Fruit fly (Drosophila melanogaster) whole organism: ENCODE data around the gene CG10345.

Experiments
- CG8478 ChIP-seq: fragments of >200 bp; optimal IDR thresholded peaks from 2 replicates; lab custom pipeline; 2018; ENCODE audit warnings: inconsistent platforms
- Dll ChIP-seq: fragments of >200 bp; optimal IDR thresholded peaks from 2 replicates; lab custom pipeline; 2017
- EcR ChIP-seq, 2 experiments: fragments of >200 bp; optimal IDR thresholded peaks; 2 replicates each; lab custom pipeline; 2017; ENCODE audit warnings: missing biosample characterization in 2 of 2, missing genetic modification characterization in 2 of 2, missing genetic modification reagents in 2 of 2
- pan ChIP-seq: fragments of >200 bp; optimal IDR thresholded peaks from 2 replicates; lab custom pipeline; 2017
- psq ChIP-seq: fragments of >200 bp; optimal IDR thresholded peaks from 2 replicates; lab custom pipeline; 2017
- usp ChIP-seq: fragments of >200 bp; optimal IDR thresholded peaks from 2 replicates; lab custom pipeline; 2017; ENCODE audit warnings: missing biosample characterization, missing genetic modification characterization, mixed read lengths

The CG10345 gene

dm6 chr3R:16604715-16605114 lies at the start of gene CG10345:
Gene CG10345 (minus strand): TSS chr3R:16604861.
- no peak for TF ChIP-seq EcR (GFP tag; optimal IDR thresholded peaks at IDR 0.05; lab: Kevin White, UChicago)
- TF ChIP-seq psq (lab: Kevin White, UChicago): no peak
- no peak for TF ChIP-seq pan (lab: Kevin White, UChicago)
- TF ChIP-seq CG8478: no peak
- TF ChIP-seq Dll: no peak
- no peak for TF ChIP-seq usp (GFP tag; lab: Kevin White, UChicago)

DNA sequence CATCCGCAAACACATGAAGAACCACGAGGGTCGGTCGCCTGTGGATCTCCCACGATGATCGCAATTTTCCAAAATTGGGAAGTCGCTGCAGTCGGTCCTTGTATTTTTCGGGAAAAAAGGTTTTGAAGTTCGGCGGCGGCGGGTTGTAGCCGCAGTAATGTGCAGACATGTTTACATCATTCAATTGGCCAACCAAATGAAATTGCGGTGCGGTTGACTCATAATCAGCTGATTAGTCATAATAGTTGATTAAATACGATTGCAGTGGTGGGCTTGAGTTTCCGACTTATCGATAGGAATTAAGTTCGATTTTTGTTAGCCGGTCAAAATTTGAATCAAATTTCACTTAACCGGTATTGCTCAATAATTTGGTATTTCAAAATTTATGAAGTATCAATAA lies 47.4 kb upstream of the CG10345 start, which contains the start of gene CG14907:
TSS of gene CG14907 (minus strand) at position 229 of the 400 bp plus-strand sequence.
- TF ChIP-seq psq (lab: Kevin White, UChicago): no peak
- TF ChIP-seq EcR (GFP tag; optimal IDR thresholded peaks at IDR 0.05; lab: Kevin White, UChicago): no peak
- TF ChIP-seq usp (GFP tag; lab: Kevin White, UChicago): no peak
- TF ChIP-seq pan (lab: Kevin White, UChicago): no peak
- TF ChIP-seq Dll: no peak
- no peak for TF ChIP-seq CG8478

dm6 chr3R:16650950-16651349 lies 46.3 kb upstream of the CG10345 start, which contains the start of gene Mettl4:
Gene Mettl4 (minus strand): TSS chr3R:16651157.
- TF ChIP-seq psq (lab: Kevin White, UChicago) (no peak), usp (GFP tag; lab: Kevin White, UChicago) (no peak), CG8478 (no peak), Dll (no peak), EcR (GFP tag; optimal IDR thresholded peaks at IDR 0.05; lab: Kevin White, UChicago) (no peak), pan (lab: Kevin White, UChicago) (no peak)

- no peak for TF ChIP-seq Dll
- TF ChIP-seq pan (lab: Kevin White, UChicago): no peak
- no peak for TF ChIP-seq EcR (GFP tag; optimal IDR thresholded peaks at IDR 0.05; lab: Kevin White, UChicago)
- TF ChIP-seq psq (lab: Kevin White, UChicago): no peak
- no peak for TF ChIP-seq usp (GFP tag; lab: Kevin White, UChicago)
- no peak for TF ChIP-seq CG8478
These were observed 44.6 kb upstream of the CG10345 start for dm6 chr3R:16649282-16649681.

DNA sequence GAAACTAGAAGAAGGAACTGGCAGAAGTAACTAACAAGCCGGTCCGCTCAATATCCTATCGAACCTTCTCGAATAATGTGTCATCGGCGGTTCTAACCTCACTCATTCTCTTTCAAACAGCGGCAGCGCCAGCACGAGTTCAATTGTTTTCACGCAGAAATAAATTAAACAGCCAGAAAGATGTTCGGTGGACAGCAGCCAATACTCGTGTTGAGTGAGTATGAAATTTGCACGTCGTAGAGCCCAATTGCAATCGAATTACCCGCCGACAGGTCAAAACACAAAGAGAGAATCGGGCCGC lies 43.0 kb upstream of the CG10345 start:
- TF ChIP-seq EcR (GFP tag; optimal IDR thresholded peaks at IDR 0.05; lab: Kevin White, UChicago) (no peak), usp (GFP tag; lab: Kevin White, UChicago) (no peak), CG8478 (no peak), psq (lab: Kevin White, UChicago) (no peak), pan (lab: Kevin White, UChicago) (no peak), Dll (no peak)

- no peak for TF ChIP-seq usp (GFP tag; lab: Kevin White, UChicago)
- TF ChIP-seq EcR (GFP tag; optimal IDR thresholded peaks at IDR 0.05; lab: Kevin White, UChicago): no peak
- no peak for TF ChIP-seq Dll
- no peak for TF ChIP-seq pan (lab: Kevin White, UChicago)
- no peak for TF ChIP-seq psq (lab: Kevin White, UChicago)
These were observed 42.5 kb upstream of the CG10345 start, which contains the start of the genes CG10324 and CCT3 for dm6 chr3R:16646952-16647715. Gene CG10324 (minus strand): TSS chr3R:16647004. Gene CCT3 (plus strand): TSS chr3R:16647605.

DNA sequence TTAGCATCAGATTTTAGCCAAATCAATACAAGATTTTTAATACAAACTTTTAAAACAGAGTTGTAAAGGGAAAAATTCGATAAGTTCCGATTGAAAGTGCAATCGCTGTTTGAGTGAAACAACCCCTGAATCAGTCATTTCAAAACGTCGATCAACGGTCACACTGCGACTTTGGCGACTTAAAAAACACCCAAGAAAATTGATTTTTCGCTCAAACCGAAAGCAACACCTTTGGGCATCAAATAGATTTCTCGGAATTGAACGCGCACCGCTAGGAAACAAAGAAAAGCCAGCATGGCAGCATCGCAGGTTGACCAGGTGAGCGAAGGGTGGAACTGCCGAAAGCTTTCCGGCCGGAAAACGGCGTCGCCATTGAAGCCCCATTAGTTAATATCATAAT lies 38.9 kb upstream of the CG10345 start, which contains the start of gene Arl6IP1:
TSS of gene Arl6IP1 (plus strand) at position 15 of the 400 bp plus-strand sequence.
- TF ChIP-seq EcR (GFP tag; optimal IDR thresholded peaks at IDR 0.05; lab: Kevin White, UChicago) (no peak), pan (lab: Kevin White, UChicago) (no peak), CG8478 (no peak)

- TF ChIP-seq Dll (no peak), usp (GFP tag; lab: Kevin White, UChicago) (no peak), EcR (GFP tag; optimal IDR thresholded peaks at IDR 0.05; lab: Kevin White, UChicago) (no peak), pan (lab: Kevin White, UChicago) (no peak), CG8478 (no peak), psq (lab: Kevin White, UChicago) (no peak)
These were observed 35.3 kb upstream of the CG10345 start, which contains the start of gene nonA-l for dm6 chr3R:16640005-16640408. Gene nonA-l (plus strand): TSS chr3R:16640205.

- TF ChIP-seq EcR (GFP tag; optimal IDR thresholded peaks at IDR 0.05; lab: Kevin White, UChicago) (no peak), usp (GFP tag; lab: Kevin White, UChicago) (no peak), psq (lab: Kevin White, UChicago) (no peak)
These were observed 28.0 kb upstream of the CG10345 start for dm6 chr3R:16632698-16633097.

dm6 chr3R:16630564-16630963 lies 25.9 kb upstream of the CG10345 start:
- TF ChIP-seq CG8478 (no peak), pan (lab: Kevin White, UChicago) (no peak)

DNA sequence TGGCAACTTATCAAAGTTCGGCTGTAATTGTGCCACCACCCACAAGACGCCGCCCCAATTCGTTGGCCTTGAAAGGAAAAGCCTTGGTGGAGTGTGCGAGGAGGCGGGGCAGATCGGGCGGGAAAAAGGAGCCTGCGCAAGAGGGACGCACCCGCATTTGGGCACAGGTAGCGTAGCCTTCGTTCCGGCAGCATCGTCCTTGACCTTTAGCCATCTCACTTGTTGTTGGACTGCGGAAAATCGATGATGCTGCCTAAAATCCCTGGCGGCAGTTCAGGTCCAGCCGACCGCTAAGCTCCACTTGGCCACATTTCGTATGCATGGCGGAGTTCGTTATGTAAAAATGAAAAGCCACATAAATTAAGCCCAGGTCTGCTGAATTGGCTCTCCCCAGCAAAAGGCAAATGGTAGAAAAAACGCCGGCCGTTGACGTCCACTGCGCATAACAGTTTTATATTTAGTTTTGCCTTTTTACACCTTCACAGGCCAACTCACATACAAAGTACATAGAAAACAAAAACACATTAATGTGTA lies 22.3 kb upstream of the CG10345 start:
- no peak for TF ChIP-seq EcR (GFP tag; optimal IDR thresholded peaks at IDR 0.05; lab: Kevin White, UChicago)
- no peak for TF ChIP-seq Dll
- TF ChIP-seq psq (lab: Kevin White, UChicago): no peak
- TF ChIP-seq CG8478: no peak
- TF ChIP-seq usp (GFP tag; lab: Kevin White, UChicago): no peak
- TF ChIP-seq pan (lab: Kevin White, UChicago): no peak

DNA sequence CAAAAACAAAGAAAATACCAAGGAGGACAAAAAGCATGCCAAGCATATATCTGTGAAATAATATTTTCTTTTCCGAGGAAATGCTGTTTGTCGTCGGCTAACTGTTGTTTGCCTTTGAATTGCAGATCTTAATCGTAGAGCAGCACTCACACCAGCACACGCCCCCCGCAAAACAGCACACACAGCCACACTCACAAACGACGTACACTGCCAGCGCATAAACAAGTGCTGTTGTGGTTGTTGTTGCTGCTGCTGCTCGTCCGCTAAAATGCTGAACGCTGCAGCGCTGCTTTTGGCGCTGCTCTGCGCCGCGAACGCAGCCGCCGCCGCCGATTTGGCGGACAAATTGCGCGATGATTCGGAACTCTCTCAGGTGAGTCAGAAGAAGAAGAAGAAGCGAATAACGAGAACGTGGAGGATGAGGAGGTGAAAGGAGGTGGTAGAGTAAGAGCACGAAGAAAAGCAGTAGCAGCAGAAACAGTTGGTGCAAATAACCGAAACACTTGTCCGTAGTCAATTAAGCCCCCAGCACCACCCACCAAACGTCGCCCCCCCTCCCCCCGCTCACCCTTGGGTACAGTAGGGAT lies 21.3 kb upstream of the CG10345 start:
- TF ChIP-seq Dll: peak; percentile 8
- no peak for TF ChIP-seq usp (GFP tag; lab: Kevin White, UChicago)
